Fruit fly (Drosophila melanogaster) whole organism, embryonic: ENCODE results near the gene CG6923.

Source experiments
- Abd-B ChIP-seq: fragments of 200-800 bp; sonication (Bioruptor generic); optimal IDR thresholded peaks from 2 replicates; lab custom pipeline; 2018; ENCODE audit warnings: missing biosample characterization, mild to moderate bottlenecking, missing genetic modification characterization, moderate library complexity
- Adf1 ChIP-seq: fragments of 200-800 bp; sonication (Bioruptor generic); IDR thresholded peaks from 2 replicates; pipeline ENCODE4 v1.3.6; 2022; ENCODE audit warnings: missing biosample characterization, missing genetic modification characterization
- B-H1 ChIP-seq: fragments of 200-800 bp; sonication (Bioruptor generic); IDR thresholded peaks from 3 replicates; pipeline ENCODE4 v1.3.6; 2022; ENCODE audit warnings: missing biosample characterization, missing genetic modification characterization
- BEAF-32 ChIP-seq: fragments of 200-800 bp; sonication (Bioruptor generic); optimal IDR thresholded peaks from 3 replicates; lab custom pipeline; 2017; ENCODE audit warnings: missing biosample characterization, missing genetic modification characterization, mild to moderate bottlenecking, moderate library complexity, missing genetic modification reagents
- Bgb ChIP-seq: fragments of 200-800 bp; sonication (Bioruptor generic); IDR thresholded peaks from 2 replicates; pipeline ENCODE4 v1.3.6; 2022; ENCODE audit warnings: missing biosample characterization, missing genetic modification characterization; ENCODE audit not compliant: partially characterized antibody
- C15 ChIP-seq: fragments of 200-800 bp; sonication (Bioruptor generic); IDR thresholded peaks from 3 replicates; pipeline ENCODE4 v1.3.6; 2022; ENCODE audit warnings: missing biosample characterization, missing genetic modification characterization
- CG12659 ChIP-seq: fragments of 200-800 bp; sonication (Bioruptor generic); optimal IDR thresholded peaks from 3 replicates; lab custom pipeline; 2017; ENCODE audit warnings: mild to moderate bottlenecking, missing biosample characterization, missing genetic modification reagents, missing genetic modification characterization
- CG15269 ChIP-seq: fragments of 200-800 bp; sonication (Bioruptor generic); optimal IDR thresholded peaks from 2 replicates; lab custom pipeline; 2018; ENCODE audit warnings: missing biosample characterization, mild to moderate bottlenecking, missing genetic modification characterization, moderate library complexity
- CG15479 ChIP-seq: fragments of 200-800 bp; sonication (Bioruptor generic); optimal IDR thresholded peaks from 3 replicates; lab custom pipeline; 2019; ENCODE audit warnings: missing biosample characterization, mild to moderate bottlenecking, missing genetic modification characterization, moderate library complexity
- CG33557 ChIP-seq: fragments of 200-800 bp; sonication (Bioruptor generic); optimal IDR thresholded peaks from 2 replicates; lab custom pipeline; 2019; ENCODE audit warnings: missing biosample characterization, mild to moderate bottlenecking, missing genetic modification characterization, moderate library complexity
- CG34422 ChIP-seq: fragments of 200-800 bp; sonication (Bioruptor generic); IDR thresholded peaks from 3 replicates; pipeline ENCODE4 v1.3.6; 2022; ENCODE audit warnings: missing biosample characterization, missing genetic modification characterization
- CG4360 ChIP-seq: fragments of 200-800 bp; sonication (Bioruptor generic); IDR thresholded peaks from 2 replicates; pipeline ENCODE4 v1.3.6; 2022; ENCODE audit warnings: missing biosample characterization, missing genetic modification characterization
- CG43689 ChIP-seq: fragments of 200-800 bp; sonication (Bioruptor generic); IDR thresholded peaks from 2 replicates; pipeline ENCODE4 v1.3.6; 2022; ENCODE audit warnings: missing biosample characterization, missing genetic modification characterization
- CG7556 ChIP-seq: fragments of 200-800 bp; sonication (Bioruptor generic); optimal IDR thresholded peaks from 2 replicates; lab custom pipeline; 2017; ENCODE audit warnings: missing biosample characterization, mild to moderate bottlenecking, missing genetic modification characterization
- CG7987 ChIP-seq: fragments of 200-800 bp; sonication (Bioruptor generic); optimal IDR thresholded peaks from 2 replicates; lab custom pipeline; 2018; ENCODE audit warnings: missing biosample characterization, mild to moderate bottlenecking, missing genetic modification characterization, moderate library complexity
- Camta ChIP-seq: fragments of 200-800 bp; sonication (Bioruptor generic); optimal IDR thresholded peaks from 2 replicates; lab custom pipeline; 2016; ENCODE audit warnings: missing biosample characterization, missing genetic modification characterization
- Chrac-16 ChIP-seq: fragments of 200-800 bp; sonication (Bioruptor generic); optimal IDR thresholded peaks from 3 replicates; lab custom pipeline; 2016; ENCODE audit warnings: missing biosample characterization, missing genetic modification characterization
- Dip2 ChIP-seq: fragments of 200-800 bp; sonication (Bioruptor generic); IDR thresholded peaks from 2 replicates; pipeline ENCODE4 v1.3.6; 2022; ENCODE audit warnings: missing biosample characterization, missing genetic modification characterization
- Doc3 ChIP-seq: fragments of 200-800 bp; sonication (Bioruptor generic); IDR thresholded peaks from 3 replicates; pipeline ENCODE4 v1.3.6; 2022; ENCODE audit warnings: missing biosample characterization, missing genetic modification characterization; ENCODE audit not compliant: partially characterized antibody
- HLH4C ChIP-seq: fragments of 200-800 bp; sonication (Bioruptor generic); IDR thresholded peaks from 3 replicates; pipeline ENCODE4 v1.3.6; 2022; ENCODE audit warnings: missing biosample characterization, missing genetic modification characterization; ENCODE audit not compliant: partially characterized antibody
- Hr39 ChIP-seq: fragments of >200 bp; optimal IDR thresholded peaks from 2 replicates; lab custom pipeline; 2017
- Sin3A ChIP-seq: fragments of >200 bp; optimal IDR thresholded peaks from 2 replicates; lab custom pipeline; 2018
- Spps ChIP-seq: fragments of 200-800 bp; sonication (Bioruptor generic); optimal IDR thresholded peaks from 2 replicates; lab custom pipeline; 2018; ENCODE audit warnings: missing biosample characterization, mild to moderate bottlenecking, missing genetic modification characterization
- Xrp1 ChIP-seq: fragments of 200-800 bp; sonication (Bioruptor generic); IDR thresholded peaks from 2 replicates; pipeline ENCODE4 v1.3.6; 2022; ENCODE audit warnings: missing biosample characterization, missing genetic modification characterization
- YL-1 ChIP-seq: fragments of 200-800 bp; sonication (Bioruptor generic); optimal IDR thresholded peaks from 3 replicates; lab custom pipeline; 2017; ENCODE audit warnings: missing biosample characterization, mild to moderate bottlenecking, missing genetic modification characterization
- ash1 ChIP-seq: fragments of 200-800 bp; sonication (Bioruptor generic); optimal IDR thresholded peaks from 2 replicates; lab custom pipeline; 2018; ENCODE audit warnings: missing biosample characterization, mild to moderate bottlenecking, missing genetic modification characterization
- bbx ChIP-seq: fragments of 200-800 bp; sonication (Bioruptor generic); IDR thresholded peaks from 2 replicates; pipeline ENCODE4 v1.3.6; 2022; ENCODE audit warnings: missing biosample characterization, missing genetic modification characterization; ENCODE audit not compliant: partially characterized antibody
- bcd ChIP-seq: fragments of 200-800 bp; sonication (Bioruptor generic); optimal IDR thresholded peaks from 2 replicates; lab custom pipeline; 2017; ENCODE audit warnings: missing biosample characterization, mild to moderate bottlenecking, missing genetic modification characterization
- cad ChIP-seq: fragments of >200 bp; optimal IDR thresholded peaks from 2 replicates; lab custom pipeline; 2017; ENCODE audit warnings: missing biosample characterization, missing genetic modification characterization
- chn ChIP-seq: fragments of 200-800 bp; sonication (Bioruptor generic); optimal IDR thresholded peaks from 2 replicates; lab custom pipeline; 2016; ENCODE audit warnings: missing biosample characterization, missing genetic modification characterization
- crol ChIP-seq: fragments of 200-800 bp; sonication (Bioruptor generic); IDR thresholded peaks from 2 replicates; pipeline ENCODE4 v1.3.6; 2022; ENCODE audit warnings: missing biosample characterization, missing genetic modification characterization
- dmrt11E ChIP-seq: fragments of 200-800 bp; sonication (Bioruptor generic); optimal IDR thresholded peaks from 3 replicates; lab custom pipeline; 2018; ENCODE audit warnings: missing biosample characterization, mild to moderate bottlenecking, missing genetic modification characterization, moderate library complexity
- ewg ChIP-seq: fragments of 200-800 bp; sonication (Bioruptor generic); optimal IDR thresholded peaks from 3 replicates; lab custom pipeline; 2017; ENCODE audit warnings: mild to moderate bottlenecking, missing biosample characterization, missing genetic modification reagents, missing genetic modification characterization
- fd64A ChIP-seq: fragments of 200-800 bp; sonication (Bioruptor generic); optimal IDR thresholded peaks from 3 replicates; lab custom pipeline; 2018; ENCODE audit warnings: missing biosample characterization, mild to moderate bottlenecking, missing genetic modification characterization
- fd96Cb ChIP-seq: fragments of 200-800 bp; sonication (Bioruptor generic); optimal IDR thresholded peaks from 2 replicates; lab custom pipeline; 2018; ENCODE audit warnings: missing biosample characterization, mild to moderate bottlenecking, missing genetic modification characterization, moderate library complexity
- gsb ChIP-seq: fragments of 200-800 bp; sonication (Bioruptor generic); IDR thresholded peaks from 2 replicates; pipeline ENCODE4 v1.3.6; 2022; ENCODE audit warnings: missing biosample characterization, missing genetic modification characterization
- h ChIP-seq: fragments of >200 bp; optimal IDR thresholded peaks from 2 replicates; lab custom pipeline; 2017
- ind ChIP-seq: fragments of 200-800 bp; sonication (Bioruptor generic); optimal IDR thresholded peaks from 3 replicates; lab custom pipeline; 2016; ENCODE audit warnings: missing biosample characterization, missing genetic modification characterization
- nerfin-1 ChIP-seq: fragments of 200-800 bp; sonication (Bioruptor generic); optimal IDR thresholded peaks from 3 replicates; lab custom pipeline; 2019; ENCODE audit warnings: missing biosample characterization, mild to moderate bottlenecking, missing genetic modification characterization, moderate library complexity
- nom ChIP-seq: fragments of 200-800 bp; sonication (Bioruptor generic); optimal IDR thresholded peaks from 2 replicates; lab custom pipeline; 2017; ENCODE audit warnings: missing biosample characterization, missing genetic modification characterization, mild to moderate bottlenecking, moderate library complexity, missing genetic modification reagents
- pan ChIP-seq, 4 experiments: fragments of >200 bp in 3 of 4; fragments of 200-800 bp in 1 of 4; sonication (Bioruptor generic) in 1 of 4; optimal IDR thresholded peaks in 3 of 4; IDR thresholded peaks in 1 of 4; 2 replicates each; pipeline versions ENCODE4 v1.3.6 to Lab custom; 2017 to 2022; ENCODE audit warnings: missing biosample characterization in 2 of 4, missing genetic modification characterization in 2 of 4, mixed read lengths in 1 of 4
- phol ChIP-seq: fragments of 200-800 bp; sonication (Bioruptor generic); optimal IDR thresholded peaks from 3 replicates; lab custom pipeline; 2018; ENCODE audit warnings: missing biosample characterization, mild to moderate bottlenecking, missing genetic modification characterization, moderate library complexity
- pros ChIP-seq: fragments of 200-800 bp; sonication (Bioruptor generic); optimal IDR thresholded peaks from 3 replicates; lab custom pipeline; 2019; ENCODE audit warnings: missing biosample characterization, mild to moderate bottlenecking, missing genetic modification characterization, moderate library complexity
- sna ChIP-seq: fragments of 200-800 bp; sonication (Bioruptor generic); IDR thresholded peaks from 2 replicates; pipeline ENCODE4 v1.3.6; 2022; ENCODE audit warnings: missing biosample characterization, missing genetic modification characterization; ENCODE audit not compliant: partially characterized antibody
- stwl ChIP-seq: fragments of 200-800 bp; sonication (Bioruptor generic); optimal IDR thresholded peaks from 3 replicates; lab custom pipeline; 2018; ENCODE audit warnings: missing biosample characterization, mild to moderate bottlenecking, missing genetic modification characterization, moderate library complexity
- tio ChIP-seq: fragments of 200-800 bp; sonication (Bioruptor generic); optimal IDR thresholded peaks from 2 replicates; lab custom pipeline; 2017; ENCODE audit warnings: missing biosample characterization, missing genetic modification characterization, inconsistent platforms
- trem ChIP-seq: fragments of 200-800 bp; optimal IDR thresholded peaks from 3 replicates; lab custom pipeline; 2019; ENCODE audit warnings: missing biosample characterization, mild to moderate bottlenecking, missing genetic modification characterization, moderate library complexity
- zen ChIP-seq: fragments of 200-800 bp; sonication (Bioruptor generic); optimal IDR thresholded peaks from 3 replicates; lab custom pipeline; 2018; ENCODE audit warnings: missing biosample characterization, mild to moderate bottlenecking, missing genetic modification characterization, moderate library complexity
- zen2 ChIP-seq: fragments of 200-800 bp; sonication (Bioruptor generic); IDR thresholded peaks from 3 replicates; pipeline ENCODE4 v1.3.6; 2022; ENCODE audit warnings: missing biosample characterization, missing genetic modification characterization; ENCODE audit not compliant: partially characterized antibody

The CG6923 gene

dm6 chr3R:11773325-11773998 is 23.6 kb upstream of the CG6923 start (continued):
- TF ChIP-seq Camta (GFP tag; lab: Kevin White, UChicago) (no peak), dmrt11E (peak; percentile 8), Doc3 (0 out of 3 replicates have a peak, but pooled peaks have one; percentile 43), stwl (no peak), crol (GFP tag; lab: Robert Waterston, UW) (peak; percentile 70), bcd (GFP tag; lab: Kevin White, UChicago) (no peak), CG43689 (GFP tag; lab: Robert Waterston, UW) (no peak), gsb (GFP tag; lab: Robert Waterston, UW) (no peak), phol (no peak), nerfin-1 (tag; lab: Kevin White, UChicago) (peak; percentile 63), Hr39 (no peak), trem (tag; lab: Kevin White, UChicago) (peak; percentile 11), CG4360 (GFP tag; lab: Robert Waterston, UW) (peak; percentile 90), Spps (peak; percentile 34), Chrac-16 (GFP tag; lab: Kevin White, UChicago) (no peak), ind (no peak), zen (no peak), h (lab: Kevin White, UChicago) (no peak), nom (GFP tag; lab: Kevin White, UChicago) (no peak), CG34422 (peak; percentile 26; the same call in 1 of the 3 replicates), pan (optimal IDR thresholded peaks at IDR 0.05; lab: Kevin White, UChicago) (no peak), pan (GFP tag; optimal IDR thresholded peaks at IDR 0.05 in 1 of 2, IDR thresholded peaks at IDR 0.05 in 1 of 2) (no peak), fd64A (GFP tag; lab: Kevin White, UChicago) (no peak), BEAF-32 (GFP tag; lab: Kevin White, UChicago) (no peak), CG15269 (no peak), CG33557 (GFP tag; lab: Kevin White, UChicago) (peak; percentile 80), Xrp1 (GFP tag; lab: Robert Waterston, UW) (0 out of 2 replicates have a peak, but pooled peaks have one; percentile 5), CG15479 (GFP tag; lab: Kevin White, UChicago) (peak; percentile 54), Dip2 (GFP tag; lab: Robert Waterston, UW) (no peak), sna (no peak), C15 (no peak), Adf1 (GFP tag; lab: Robert Waterston, UW) (peak; percentile 26; the same call in 1 of the 2 replicates), CG7987 (no peak), pros (GFP tag; lab: Kevin White, UChicago) (peak; percentile 89), ewg (GFP tag; lab: Kevin White, UChicago) (peak; percentile 79), B-H1 (GFP tag; lab: Robert Waterston, UW) (no peak), Sin3A (lab: Kevin White, UChicago) (no peak), bbx (GFP tag; lab: Robert Waterston, UW) (no peak), cad (GFP tag; lab: Kevin White, UChicago) (peak; percentile 31), HLH4C (no peak), tio (GFP tag; lab: Kevin White, UChicago) (no peak), CG12659 (no peak), Bgb (GFP tag; lab: Robert Waterston, UW) (no peak), zen2 (no peak), Abd-B (GFP tag; lab: Kevin White, UChicago) (no peak), chn (peak; percentile 31), ash1 (GFP tag; lab: Kevin White, UChicago) (no peak), YL-1 (GFP tag; lab: Kevin White, UChicago) (no peak), CG7556 (GFP tag; lab: Kevin White, UChicago) (no peak), fd96Cb (no peak)
